Fruit fly (Drosophila melanogaster) whole organism, embryonic: Measurements from ENCODE around the gene CG6149.

ENCODE experiments used
- Aef1 ChIP-seq: fragments of 200-800 bp; sonication (Bioruptor generic); IDR thresholded peaks from 3 replicates; pipeline ENCODE4 v1.3.6; 2022; ENCODE audit warnings: missing biosample characterization, missing genetic modification characterization
- Blimp-1 ChIP-seq: fragments of 200-800 bp; sonication (Bioruptor generic); optimal IDR thresholded peaks from 3 replicates; lab custom pipeline; 2018; ENCODE audit warnings: missing biosample characterization, missing genetic modification characterization, mild to moderate bottlenecking, moderate library complexity, missing genetic modification reagents
- CG1024 ChIP-seq: fragments of 200-800 bp; sonication (Bioruptor generic); IDR thresholded peaks from 2 replicates; pipeline ENCODE4 v1.3.6; 2022; ENCODE audit warnings: missing biosample characterization, missing genetic modification characterization
- CG11398 ChIP-seq: fragments of 200-800 bp; sonication (Bioruptor generic); optimal IDR thresholded peaks from 2 replicates; lab custom pipeline; 2016; ENCODE audit warnings: missing biosample characterization, missing genetic modification characterization
- CG11695 ChIP-seq: fragments of 200-800 bp; sonication (Bioruptor generic); IDR thresholded peaks from 3 replicates; pipeline ENCODE4 v1.3.6; 2022; ENCODE audit warnings: missing biosample characterization, missing genetic modification characterization
- CG12104 ChIP-seq: fragments of 200-800 bp; sonication (Bioruptor generic); optimal IDR thresholded peaks from 3 replicates; lab custom pipeline; 2016; ENCODE audit warnings: missing biosample characterization, missing genetic modification characterization
- CG12391 ChIP-seq: fragments of 200-800 bp; sonication (Bioruptor generic); optimal IDR thresholded peaks from 3 replicates; lab custom pipeline; 2018; ENCODE audit warnings: missing biosample characterization, mild to moderate bottlenecking, missing genetic modification characterization, moderate library complexity
- CG12659 ChIP-seq: fragments of 200-800 bp; sonication (Bioruptor generic); optimal IDR thresholded peaks from 3 replicates; lab custom pipeline; 2017; ENCODE audit warnings: mild to moderate bottlenecking, missing biosample characterization, missing genetic modification reagents, missing genetic modification characterization
- CG13894 ChIP-seq: fragments of 200-800 bp; sonication (Bioruptor generic); optimal IDR thresholded peaks from 3 replicates; lab custom pipeline; 2018; ENCODE audit warnings: missing biosample characterization, mild to moderate bottlenecking, missing genetic modification characterization, moderate library complexity
- CG14860 ChIP-seq: fragments of 200-800 bp; sonication (Bioruptor generic); IDR thresholded peaks from 3 replicates; pipeline ENCODE4 v1.3.6; 2022; ENCODE audit warnings: missing biosample characterization, missing genetic modification characterization; ENCODE audit not compliant: partially characterized antibody
- CG17385 ChIP-seq: fragments of 200-800 bp; sonication (Bioruptor generic); optimal IDR thresholded peaks from 3 replicates; lab custom pipeline; 2018; ENCODE audit warnings: missing biosample characterization, mild to moderate bottlenecking, missing genetic modification characterization
- CG17802 ChIP-seq: fragments of 200-800 bp; sonication (Bioruptor generic); optimal IDR thresholded peaks from 2 replicates; lab custom pipeline; 2018; ENCODE audit warnings: missing biosample characterization, mild to moderate bottlenecking, missing genetic modification characterization, moderate library complexity
- CG2712 ChIP-seq: fragments of 200-800 bp; optimal IDR thresholded peaks from 3 replicates; lab custom pipeline; 2019; ENCODE audit warnings: missing biosample characterization, mild to moderate bottlenecking, missing genetic modification characterization, moderate library complexity
- CG4404 ChIP-seq: fragments of 200-800 bp; sonication (Bioruptor generic); IDR thresholded peaks from 2 replicates; pipeline ENCODE4 v1.3.6; 2022; ENCODE audit warnings: missing biosample characterization, missing genetic modification characterization
- CG4854 ChIP-seq: fragments of 200-800 bp; sonication (Bioruptor generic); optimal IDR thresholded peaks from 2 replicates; lab custom pipeline; 2016; ENCODE audit warnings: missing biosample characterization, missing genetic modification characterization, inconsistent platforms
- CG6689 ChIP-seq: fragments of 200-800 bp; sonication (Bioruptor generic); IDR thresholded peaks from 2 replicates; pipeline ENCODE4 v1.3.6; 2022; ENCODE audit warnings: missing biosample characterization, missing genetic modification characterization
- CG7357 ChIP-seq: fragments of 200-800 bp; sonication (Bioruptor generic); IDR thresholded peaks from 3 replicates; pipeline ENCODE4 v1.3.6; 2022; ENCODE audit warnings: missing biosample characterization, missing genetic modification characterization
- CG7556 ChIP-seq: fragments of 200-800 bp; sonication (Bioruptor generic); optimal IDR thresholded peaks from 2 replicates; lab custom pipeline; 2017; ENCODE audit warnings: missing biosample characterization, mild to moderate bottlenecking, missing genetic modification characterization
- D19A ChIP-seq: fragments of 200-800 bp; optimal IDR thresholded peaks from 3 replicates; lab custom pipeline; 2019; ENCODE audit warnings: missing biosample characterization, mild to moderate bottlenecking, missing genetic modification characterization, moderate library complexity
- Doc3 ChIP-seq: fragments of 200-800 bp; sonication (Bioruptor generic); IDR thresholded peaks from 3 replicates; pipeline ENCODE4 v1.3.6; 2022; ENCODE audit warnings: missing biosample characterization, missing genetic modification characterization; ENCODE audit not compliant: partially characterized antibody
- E2f1 ChIP-seq: fragments of 200-800 bp; sonication (Bioruptor generic); IDR thresholded peaks from 2 replicates; pipeline ENCODE4 v1.3.6; 2022; ENCODE audit warnings: missing biosample characterization, missing genetic modification characterization
- Eip74EF ChIP-seq, 2 experiments: fragments of 200-800 bp in 1 of 2; fragments of >200 bp in 1 of 2; sonication (Bioruptor generic) in 1 of 2; optimal IDR thresholded peaks; 2 replicates each; lab custom pipeline; 2017 to 2019; ENCODE audit warnings: missing biosample characterization in 2 of 2, missing genetic modification characterization in 2 of 2, mild to moderate bottlenecking in 1 of 2, moderate library complexity in 1 of 2
- Ets65A ChIP-seq: fragments of 200-800 bp; sonication (Bioruptor generic); peaks from one replicate; lab custom pipeline; 2016; ENCODE audit warnings: missing biosample characterization, missing genetic modification characterization
- Hr51 ChIP-seq, 2 experiments: fragments of 200-800 bp; sonication (Bioruptor generic); optimal IDR thresholded peaks; 2 replicates in 1 of 2; 3 replicates in 1 of 2; lab custom pipeline; 2016 to 2018; ENCODE audit warnings: missing biosample characterization in 2 of 2, missing genetic modification characterization in 2 of 2, mild to moderate bottlenecking in 1 of 2, moderate library complexity in 1 of 2
- Oaz ChIP-seq: fragments of 200-800 bp; sonication (Bioruptor generic); IDR thresholded peaks from 2 replicates; pipeline ENCODE4 v1.3.6; 2022; ENCODE audit warnings: missing biosample characterization, missing genetic modification characterization
- Spps ChIP-seq: fragments of 200-800 bp; sonication (Bioruptor generic); optimal IDR thresholded peaks from 2 replicates; lab custom pipeline; 2018; ENCODE audit warnings: missing biosample characterization, mild to moderate bottlenecking, missing genetic modification characterization
- Stat92E ChIP-seq, 3 experiments: fragments of >200 bp in 2 of 3; fragments of 200-800 bp in 1 of 3; sonication (Bioruptor generic) in 1 of 3; optimal IDR thresholded peaks; 2 replicates each; lab custom pipeline; 2017 to 2019; ENCODE audit warnings: missing biosample characterization in 3 of 3, missing genetic modification characterization in 3 of 3, mild to moderate bottlenecking in 1 of 3, moderate library complexity in 1 of 3
- amos ChIP-seq: fragments of 200-800 bp; sonication (Bioruptor generic); IDR thresholded peaks from 2 replicates; pipeline ENCODE4 v1.3.6; 2022; ENCODE audit warnings: missing biosample characterization, missing genetic modification characterization; ENCODE audit not compliant: partially characterized antibody
- aop ChIP-seq: fragments of 200-800 bp; sonication (Bioruptor generic); IDR thresholded peaks from 2 replicates; pipeline ENCODE4 v1.3.6; 2022; ENCODE audit warnings: missing biosample characterization, missing genetic modification characterization
- az2 ChIP-seq: fragments of 200-800 bp; sonication (Bioruptor generic); optimal IDR thresholded peaks from 3 replicates; lab custom pipeline; 2016; ENCODE audit warnings: missing biosample characterization, missing genetic modification characterization
- bsh ChIP-seq, 2 experiments: fragments of 200-800 bp; sonication (Bioruptor generic); optimal IDR thresholded peaks; 2 replicates each; lab custom pipeline; 2017 to 2018; ENCODE audit warnings: mild to moderate bottlenecking in 2 of 2, missing biosample characterization in 2 of 2, missing genetic modification characterization in 2 of 2, moderate library complexity in 1 of 2
- chm ChIP-seq: fragments of 200-800 bp; sonication (Bioruptor generic); IDR thresholded peaks from 2 replicates; pipeline ENCODE4 v1.3.6; 2022; ENCODE audit warnings: missing biosample characterization, missing genetic modification characterization
- croc ChIP-seq: fragments of 200-800 bp; sonication (Bioruptor generic); conservative IDR thresholded peaks from 3 replicates; pipeline ENCODE4 v1.3.6; 2022; ENCODE audit warnings: missing biosample characterization, missing genetic modification characterization
- cwo ChIP-seq: fragments of 200-800 bp; sonication (Bioruptor generic); optimal IDR thresholded peaks from 3 replicates; lab custom pipeline; 2017; ENCODE audit warnings: missing biosample characterization, missing genetic modification characterization, mild to moderate bottlenecking, moderate library complexity, missing genetic modification reagents
- grau ChIP-seq: fragments of 200-800 bp; optimal IDR thresholded peaks from 3 replicates; lab custom pipeline; 2019; ENCODE audit warnings: missing biosample characterization, mild to moderate bottlenecking, missing genetic modification characterization, moderate library complexity
- gsb-n ChIP-seq: fragments of 200-800 bp; sonication (Bioruptor generic); optimal IDR thresholded peaks from 3 replicates; lab custom pipeline; 2018; ENCODE audit warnings: missing biosample characterization, mild to moderate bottlenecking, missing genetic modification characterization
- ken ChIP-seq: fragments of 200-800 bp; sonication (Bioruptor generic); IDR thresholded peaks from 3 replicates; pipeline ENCODE4 v1.3.6; 2022; ENCODE audit warnings: missing biosample characterization, missing genetic modification characterization
- kni ChIP-seq: fragments of 200-800 bp; sonication (Bioruptor generic); optimal IDR thresholded peaks from 3 replicates; lab custom pipeline; 2017; ENCODE audit warnings: mild to moderate bottlenecking, missing biosample characterization, missing genetic modification reagents, missing genetic modification characterization
- lab ChIP-seq: fragments of 200-800 bp; sonication (Bioruptor generic); optimal IDR thresholded peaks from 3 replicates; lab custom pipeline; 2017; ENCODE audit warnings: missing biosample characterization, missing genetic modification characterization, mild to moderate bottlenecking, moderate library complexity, missing genetic modification reagents
- lbe ChIP-seq: fragments of 200-800 bp; sonication (Bioruptor generic); optimal IDR thresholded peaks from 2 replicates; lab custom pipeline; 2016; ENCODE audit warnings: missing biosample characterization, mild to moderate bottlenecking, missing genetic modification characterization
- p53 ChIP-seq: fragments of 200-800 bp; sonication (Bioruptor generic); optimal IDR thresholded peaks from 2 replicates; lab custom pipeline; 2016; ENCODE audit warnings: missing biosample characterization, missing genetic modification characterization
- seq ChIP-seq: fragments of 200-800 bp; sonication (Bioruptor generic); IDR thresholded peaks from 2 replicates; pipeline ENCODE4 v1.3.6; 2022; ENCODE audit warnings: missing biosample characterization, missing genetic modification characterization
- so ChIP-seq: fragments of 200-800 bp; sonication (Bioruptor generic); IDR thresholded peaks from 3 replicates; pipeline ENCODE4 v1.3.6; 2022; ENCODE audit warnings: missing biosample characterization, missing genetic modification characterization
- ttk ChIP-seq: fragments of 200-800 bp; sonication (Bioruptor generic); IDR thresholded peaks from 2 replicates; pipeline ENCODE4 v2.1.2; 2022; ENCODE audit warnings: missing biosample characterization, missing genetic modification characterization
- unpg ChIP-seq: fragments of 200-800 bp; sonication (Bioruptor generic); optimal IDR thresholded peaks from 3 replicates; lab custom pipeline; 2018; ENCODE audit warnings: missing biosample characterization, mild to moderate bottlenecking, missing genetic modification characterization, moderate library complexity
- z ChIP-seq: fragments of 200-800 bp; sonication (Bioruptor generic); IDR thresholded peaks from 3 replicates; pipeline ENCODE4 v1.3.6; 2022; ENCODE audit warnings: missing biosample characterization, missing genetic modification characterization

Gene CG6149

dm6 chr3L:11393806-11394205 lies 41.5 kb downstream of the CG6149 start (continued):
- no peak for TF ChIP-seq CG2712
- no peak for TF ChIP-seq CG4854 (GFP tag; lab: Kevin White, UChicago)
- peak; percentile 56 for TF ChIP-seq kni (GFP tag; lab: Kevin White, UChicago)
- no peak for TF ChIP-seq CG13894
- TF ChIP-seq seq (GFP tag; lab: Robert Waterston, UW): 0 out of 2 replicates have a peak, but pooled peaks have one; percentile 24
- 0 out of 2 replicates have a peak, but pooled peaks have one; percentile 23 for TF ChIP-seq aop
- 0 out of 3 replicates have a peak, but pooled peaks have one; percentile 8 for TF ChIP-seq z (GFP tag; lab: Robert Waterston, UW)
- TF ChIP-seq, all 482 proteins: peak for 19

DNA sequence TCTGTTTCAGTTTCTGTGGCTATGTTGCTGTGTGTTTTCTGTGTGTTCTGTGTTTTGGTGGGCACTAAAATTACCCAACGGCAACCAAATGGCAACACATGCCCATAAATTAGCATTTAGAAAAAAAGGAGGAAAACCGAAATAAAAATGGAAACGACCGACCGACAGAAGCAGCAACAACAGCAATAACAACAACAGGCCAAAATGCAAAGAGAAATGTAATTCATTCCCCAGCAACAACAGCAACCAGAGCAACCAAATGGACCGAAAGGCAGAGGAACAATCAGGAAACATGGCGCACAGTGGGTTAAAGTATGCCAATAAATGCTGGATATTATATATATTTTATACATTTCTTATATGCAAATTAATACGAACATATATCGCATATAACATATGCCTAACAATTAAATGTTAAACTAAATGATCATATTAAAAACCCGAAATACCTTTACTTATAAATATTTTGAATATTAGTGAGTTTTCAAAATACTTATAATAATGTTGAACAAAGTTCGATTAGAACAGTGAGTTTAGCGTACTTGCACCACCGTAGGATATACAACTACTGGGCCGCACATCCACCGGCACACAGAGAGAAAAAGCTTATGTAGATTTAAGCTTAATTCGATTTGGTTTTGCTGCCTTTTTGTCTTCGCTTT lies 46.2 kb downstream of the CG6149 start:
- TF ChIP-seq amos (GFP tag; lab: Robert Waterston, UW) (no peak), CG1024 (GFP tag; lab: Robert Waterston, UW) (no peak), p53 (GFP tag; lab: Kevin White, UChicago) (no peak), unpg (GFP tag; lab: Kevin White, UChicago) (peak; percentile 56), Hr51 (GFP tag; optimal IDR thresholded peaks at IDR 0.05; lab: Kevin White, UChicago) (peak in 1 of 2 experiments; percentile 77), lbe (GFP tag; lab: Kevin White, UChicago) (peak; percentile 42), CG6689 (peak; percentile 32; the same call in 1 of the 2 replicates), CG4404 (GFP tag; lab: Robert Waterston, UW) (0 out of 2 replicates have a peak, but pooled peaks have one; percentile 8), CG14860 (GFP tag; lab: Robert Waterston, UW) (no peak), CG12104 (GFP tag; lab: Kevin White, UChicago) (peak; percentile 39), CG17802 (no peak), CG11398 (no peak), CG12391 (tag; lab: Kevin White, UChicago) (peak; percentile 57), Stat92E (GFP tag; optimal IDR thresholded peaks at IDR 0.05; lab: Kevin White, UChicago) (no peak), az2 (GFP tag; lab: Kevin White, UChicago) (peak; percentile 4), bsh (GFP tag; optimal IDR thresholded peaks at IDR 0.05; lab: Kevin White, UChicago) (peak; percentile 53 to 62), seq (GFP tag; lab: Robert Waterston, UW) (0 out of 2 replicates have a peak, but pooled peaks have one; percentile 41), ttk (GFP tag; lab: Robert Waterston, UW) (0 out of 2 replicates have a peak, but pooled peaks have one; percentile 11), Aef1 (GFP tag; lab: Robert Waterston, UW) (0 out of 3 replicates have a peak, but pooled peaks have one; percentile 18), CG12659 (peak; percentile 45), so (GFP tag; lab: Robert Waterston, UW) (0 out of 3 replicates have a peak, but pooled peaks have one; percentile 39), Spps (tag; lab: Kevin White, UChicago) (no peak), gsb-n (tag; lab: Kevin White, UChicago) (peak; percentile 58), E2f1 (peak; percentile 20; the same call in 1 of the 2 replicates), ken (no peak), CG7556 (GFP tag; lab: Kevin White, UChicago) (peak; percentile 67), Blimp-1 (peak; percentile 59), croc (GFP tag; lab: Robert Waterston, UW) (peak; percentile 51; the same call in 2 of the 3 replicates), Oaz (GFP tag; lab: Robert Waterston, UW) (0 out of 2 replicates have a peak, but pooled peaks have one; percentile 25), CG7357 (GFP tag; lab: Robert Waterston, UW) (0 out of 3 replicates have a peak, but pooled peaks have one; percentile 35), CG11695 (GFP tag; lab: Robert Waterston, UW) (0 out of 3 replicates have a peak, but pooled peaks have one; percentile 56), grau (tag; lab: Kevin White, UChicago) (peak; percentile 67), lab (GFP tag; lab: Kevin White, UChicago) (peak; percentile 4), Doc3 (GFP tag; lab: Robert Waterston, UW) (no peak), Ets65A (peak; percentile 40), CG17385 (GFP tag; lab: Kevin White, UChicago) (peak; percentile 51), chm (GFP tag; lab: Robert Waterston, UW) (no peak), Eip74EF (GFP tag; optimal IDR thresholded peaks at IDR 0.05; lab: Kevin White, UChicago) (peak in 1 of 2 experiments; percentile 30), D19A (tag; lab: Kevin White, UChicago) (peak; percentile 38), cwo (GFP tag; lab: Kevin White, UChicago) (peak; percentile 35)
